Fruit fly (Drosophila melanogaster) S2 (cell line): Measurements from ENCODE around the gene aqz.

Source experiments
- CG8478 ChIP-seq: fragments of >200 bp; optimal IDR thresholded peaks from 2 replicates; lab custom pipeline; 2018
- CTCF ChIP-seq, 2 experiments: fragments of >200 bp; optimal IDR thresholded peaks; 2 replicates each; lab custom pipeline; 2018

- no peak for TF ChIP-seq CG8478
- no peak for TF ChIP-seq CTCF (optimal IDR thresholded peaks at IDR 0.05; lab: Kevin White, UChicago)
Measured at dm6 chr3R:8860126-8861059, 39.9 kb upstream of the aqz start.
